Worm (Caenorhabditis elegans) whole organism, young adult: ENCODE data around the gene pros-1.
A peak's percentile ranks its signal among the peaks of the same experiment; 100 is the strongest.

ENCODE experiments used
- B0019.2 ChIP-seq: fragments of 200-800 bp; sonication (Bioruptor generic); conservative IDR thresholded peaks from 2 replicates; pipeline ENCODE4 v1.3.6; 2022; ENCODE audit warnings: missing genetic modification reagents, missing genetic modification characterization, missing compliant biosample characterization
- B0035.1 ChIP-seq: sonication (generic microtip); optimal IDR thresholded peaks from 2 replicates; lab custom pipeline; 2016; ENCODE audit warnings: missing genetic modification characterization, mild to moderate bottlenecking, missing compliant biosample characterization, missing genotype, missing genetic modification reagents
- F22D6.2 ChIP-seq: sonication (generic microtip); optimal IDR thresholded peaks from 2 replicates; lab custom pipeline; 2016; ENCODE audit warnings: mild to moderate bottlenecking, missing genetic modification characterization, missing compliant biosample characterization
- F39B2.1 ChIP-seq: fragments of 200-800 bp; sonication (Bioruptor generic); IDR thresholded peaks from 2 replicates; pipeline ENCODE4 v1.3.6; 2022; ENCODE audit warnings: missing genetic modification reagents, missing genetic modification characterization, missing compliant biosample characterization
- F55B11.4 ChIP-seq: sonication (generic microtip); optimal IDR thresholded peaks from 2 replicates; lab custom pipeline; 2016; ENCODE audit warnings: missing compliant biosample characterization, missing genetic modification characterization, borderline replicate concordance; ENCODE audit not compliant: insufficient read depth
- Y67H2A.10 ChIP-seq: fragments of 200-800 bp; sonication (Bioruptor generic); conservative IDR thresholded peaks from 2 replicates; pipeline ENCODE4 v1.3.6; 2022; ENCODE audit warnings: missing genetic modification reagents, missing genetic modification characterization, missing compliant biosample characterization
- ama-1 ChIP-seq, 3 experiments: fragments of 150-350 bp in 1 of 3; sonication (generic microtip) in 2 of 3; optimal IDR thresholded peaks; 2 replicates each; lab custom pipeline; 2014 to 2018; ENCODE audit warnings: missing biosample characterization in 2 of 3, missing genetic modification characterization in 2 of 3, missing genetic modification reagents in 2 of 3
- aptf-2 ChIP-seq: fragments of 200-800 bp; sonication (Bioruptor generic); conservative IDR thresholded peaks from 2 replicates; pipeline ENCODE4 v1.3.6; 2022; ENCODE audit warnings: missing genetic modification reagents, missing genetic modification characterization, missing compliant biosample characterization
- athp-1 ChIP-seq: sonication (generic microtip); optimal IDR thresholded peaks from 2 replicates; lab custom pipeline; 2017; ENCODE audit warnings: mild to moderate bottlenecking, missing genetic modification characterization, missing compliant biosample characterization
- attf-5 ChIP-seq: fragments of 200-800 bp; sonication (Bioruptor generic); optimal IDR thresholded peaks from 2 replicates; lab custom pipeline; 2018; ENCODE audit warnings: mild to moderate bottlenecking, missing genetic modification characterization, missing compliant biosample characterization
- bed-1 ChIP-seq: fragments of 200-800 bp; sonication (Bioruptor generic); IDR thresholded peaks from 2 replicates; pipeline ENCODE4 v1.3.6; 2022; ENCODE audit warnings: missing genetic modification reagents, missing genetic modification characterization, missing compliant biosample characterization
- bed-2 ChIP-seq: fragments of 200-800 bp; sonication (Bioruptor generic); IDR thresholded peaks from 2 replicates; pipeline ENCODE4 v1.3.6; 2022; ENCODE audit warnings: missing genetic modification reagents, missing genetic modification characterization, missing compliant biosample characterization
- ccch-3 ChIP-seq: fragments of 200-800 bp; sonication (Bioruptor generic); optimal IDR thresholded peaks from 2 replicates; lab custom pipeline; 2018; ENCODE audit warnings: mild to moderate bottlenecking, missing genetic modification characterization, missing compliant biosample characterization
- ceh-27 ChIP-seq: fragments of 200-800 bp; sonication (Bioruptor generic); optimal IDR thresholded peaks from 2 replicates; lab custom pipeline; 2018; ENCODE audit warnings: mild to moderate bottlenecking, missing genetic modification characterization, moderate library complexity, missing compliant biosample characterization
- ceh-40 ChIP-seq: fragments of 200-800 bp; sonication (Bioruptor generic); IDR thresholded peaks from 2 replicates; pipeline ENCODE4 v1.3.6; 2022; ENCODE audit warnings: missing genetic modification characterization, missing compliant biosample characterization
- ceh-79 ChIP-seq: sonication (generic microtip); optimal IDR thresholded peaks from 2 replicates; lab custom pipeline; 2017; ENCODE audit warnings: mild to moderate bottlenecking, missing genetic modification characterization, missing compliant biosample characterization
- die-1 ChIP-seq: sonication (generic microtip); optimal IDR thresholded peaks from 2 replicates; lab custom pipeline; 2016; ENCODE audit warnings: missing genotype, mild to moderate bottlenecking, missing genetic modification characterization, missing compliant biosample characterization
- dpff-1 ChIP-seq: sonication (generic microtip); optimal IDR thresholded peaks from 2 replicates; lab custom pipeline; 2017; ENCODE audit warnings: mild to moderate bottlenecking, missing genetic modification characterization, missing compliant biosample characterization
- egl-18 ChIP-seq: fragments of 200-800 bp; sonication (Bioruptor generic); IDR thresholded peaks from 2 replicates; pipeline ENCODE4 v1.3.6; 2022; ENCODE audit warnings: missing genetic modification reagents, missing genetic modification characterization, missing compliant biosample characterization
- egl-44 ChIP-seq: fragments of 200-800 bp; sonication (Bioruptor generic); IDR thresholded peaks from 2 replicates; pipeline ENCODE4 v1.3.6; 2022; ENCODE audit warnings: missing genetic modification reagents, missing genetic modification characterization, missing compliant biosample characterization
- egrh-3 ChIP-seq: fragments of 200-800 bp; sonication (Bioruptor generic); IDR thresholded peaks from 2 replicates; pipeline ENCODE4 v1.3.6; 2022; ENCODE audit warnings: missing genetic modification reagents, missing genetic modification characterization, missing compliant biosample characterization
- ekl-4 ChIP-seq: fragments of 200-800 bp; sonication (Bioruptor generic); IDR thresholded peaks from 2 replicates; pipeline ENCODE4 v1.3.6; 2022; ENCODE audit warnings: missing genetic modification reagents, missing genetic modification characterization, missing compliant biosample characterization
- hlh-26 ChIP-seq: fragments of 200-800 bp; sonication (Bioruptor generic); conservative IDR thresholded peaks from 2 replicates; pipeline ENCODE4 v1.3.6; 2022; ENCODE audit warnings: missing genetic modification reagents, missing genetic modification characterization, missing compliant biosample characterization
- let-607 ChIP-seq, 2 experiments: fragments of 200-800 bp in 1 of 2; sonication (Bioruptor generic) in 1 of 2; sonication (generic microtip) in 1 of 2; optimal IDR thresholded peaks; 2 replicates each; lab custom pipeline; 2016 to 2018; ENCODE audit warnings: mild to moderate bottlenecking in 2 of 2, missing compliant biosample characterization in 2 of 2, missing genetic modification characterization in 2 of 2, moderate library complexity in 2 of 2, missing genotype in 1 of 2
- lin-35 ChIP-seq, 3 experiments: fragments of 150-350 bp in 2 of 3; sonication (generic microtip) in 1 of 3; optimal IDR thresholded peaks; 2 replicates each; lab custom pipeline; 2014 to 2018; ENCODE audit warnings: missing biosample characterization in 3 of 3, missing genetic modification characterization in 3 of 3, missing genetic modification reagents in 3 of 3
- lin-40 ChIP-seq: sonication (generic microtip); optimal IDR thresholded peaks from 2 replicates; lab custom pipeline; 2016; ENCODE audit warnings: missing genetic modification characterization, mild to moderate bottlenecking, missing compliant biosample characterization, missing genotype, missing genetic modification reagents
- madf-6 ChIP-seq: fragments of 200-800 bp; sonication (Bioruptor generic); IDR thresholded peaks from 2 replicates; pipeline ENCODE4 v1.3.6; 2022; ENCODE audit warnings: missing genetic modification reagents, missing genetic modification characterization, missing compliant biosample characterization
- madf-8 ChIP-seq: fragments of 200-800 bp; sonication (Bioruptor generic); conservative IDR thresholded peaks from 2 replicates; pipeline ENCODE4 v1.3.6; 2022; ENCODE audit warnings: missing genetic modification reagents, missing genetic modification characterization, missing compliant biosample characterization
- mcd-1 ChIP-seq: fragments of 200-800 bp; sonication (Bioruptor generic); IDR thresholded peaks from 2 replicates; pipeline ENCODE4 v1.3.6; 2022; ENCODE audit warnings: missing genetic modification reagents, missing genetic modification characterization, missing compliant biosample characterization
- nfya-2 ChIP-seq: fragments of 200-800 bp; sonication (Bioruptor generic); IDR thresholded peaks from 2 replicates; pipeline ENCODE4 v1.3.6; 2022; ENCODE audit warnings: missing genetic modification reagents, missing genetic modification characterization, missing compliant biosample characterization
- nfyb-1 ChIP-seq: fragments of 200-800 bp; sonication (Bioruptor generic); IDR thresholded peaks from 2 replicates; pipeline ENCODE4 v1.3.6; 2022; ENCODE audit warnings: missing genetic modification reagents, missing genetic modification characterization, missing compliant biosample characterization
- snpc-4 ChIP-seq, 5 experiments: fragments of 150-350 bp in 1 of 5; sonication (generic microtip) in 4 of 5; optimal IDR thresholded peaks; 2 replicates each; lab custom pipeline; 2014 to 2018; ENCODE audit warnings: missing genetic modification characterization in 5 of 5, missing biosample characterization in 3 of 5, antibody characterized with exemption in 2 of 5, mild to moderate bottlenecking in 2 of 5, missing compliant biosample characterization in 2 of 5, missing genotype in 2 of 5, moderate library complexity in 2 of 5, missing genetic modification reagents in 1 of 5
- tbp1 ChIP-seq: fragments of 200-800 bp; sonication (Bioruptor generic); optimal IDR thresholded peaks from 2 replicates; lab custom pipeline; 2018; ENCODE audit warnings: mild to moderate bottlenecking, missing genetic modification characterization, missing compliant biosample characterization
- zfh-2 ChIP-seq: fragments of 200-800 bp; sonication (Bioruptor generic); conservative IDR thresholded peaks from 2 replicates; pipeline ENCODE4 v1.3.6; 2022; ENCODE audit warnings: missing genetic modification reagents, missing genetic modification characterization, missing compliant biosample characterization
- ztf-18 ChIP-seq: sonication (generic microtip); optimal IDR thresholded peaks from 2 replicates; lab custom pipeline; 2016; ENCODE audit warnings: missing genotype, mild to moderate bottlenecking, missing genetic modification characterization, missing compliant biosample characterization
- ztf-6 ChIP-seq: fragments of 200-800 bp; sonication (Bioruptor generic); IDR thresholded peaks from 2 replicates; pipeline ENCODE4 v1.3.6; 2022; ENCODE audit warnings: missing genetic modification reagents, missing genetic modification characterization, missing compliant biosample characterization

pros-1 gene

DNA sequence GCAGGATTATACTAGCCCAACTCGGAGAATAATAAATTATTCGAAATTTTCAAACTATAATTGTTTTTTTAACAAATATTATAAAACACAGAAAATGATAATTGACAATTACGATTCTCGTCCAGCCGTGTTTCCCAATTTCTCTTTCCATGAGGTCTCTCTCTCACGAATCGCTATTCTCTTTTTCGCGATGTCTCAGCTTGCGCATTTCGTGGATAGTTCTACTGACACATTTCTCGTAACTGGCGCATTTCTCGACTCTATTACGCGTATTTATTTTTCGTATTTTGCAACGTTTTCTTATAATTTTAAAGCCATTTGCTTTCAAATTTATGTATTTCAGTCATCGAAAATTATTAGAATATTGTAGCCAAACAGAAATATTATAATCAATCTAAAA is 23.3 kb upstream of the pros-1 start (continued):
- TF ChIP-seq nfyb-1 (GFP tag; lab: Robert Waterston, UW), result no peak; the same call in 1 of the 2 replicates
- peak; percentile 98 for TF ChIP-seq athp-1 (tag; lab: Kevin White, UChicago)
- peak; percentile 84 to 91 for TF ChIP-seq let-607 (tag; optimal IDR thresholded peaks at IDR 0.05; lab: Kevin White, UChicago)
- TF ChIP-seq dpff-1, result no peak
- no peak for TF ChIP-seq ama-1 (optimal IDR thresholded peaks at IDR 0.05; lab: Kevin White, UChicago)
- no peak for TF ChIP-seq ama-1 (GFP tag; optimal IDR thresholded peaks at IDR 0.05; lab: Kevin White, UChicago)
- TF ChIP-seq egl-44, result peak; percentile 93
- peak; percentile 51 for TF ChIP-seq ceh-79
- peak; percentile 93 for TF ChIP-seq mcd-1 (GFP tag; lab: Robert Waterston, UW)
- peak; percentile 92 for TF ChIP-seq B0035.1 (tag; lab: Kevin White, UChicago)
- TF ChIP-seq attf-5, result peak; percentile 100
- peak; percentile 94 for TF ChIP-seq B0019.2
- no peak for TF ChIP-seq nfya-2 (GFP tag; lab: Robert Waterston, UW)
- no peak for TF ChIP-seq hlh-26 (GFP tag; lab: Robert Waterston, UW)
- TF ChIP-seq egrh-3, result peak; percentile 90
- no peak for TF ChIP-seq zfh-2
- peak; percentile 69; the same call in 1 of the 2 replicates for TF ChIP-seq egl-18 (GFP tag; lab: Robert Waterston, UW)
- peak in 2 of 3 experiments; percentile 69 to 97 for TF ChIP-seq lin-35 (GFP tag; optimal IDR thresholded peaks at IDR 0.05; lab: Kevin White, UChicago)
- peak; percentile 83 for TF ChIP-seq ceh-40 (GFP tag; lab: Robert Waterston, UW)
- TF ChIP-seq lin-40 (tag; lab: Kevin White, UChicago), result peak; percentile 95
- peak; percentile 88 for TF ChIP-seq F22D6.2 (tag; lab: Kevin White, UChicago)
- peak; percentile 99 for TF ChIP-seq ztf-6 (GFP tag; lab: Robert Waterston, UW)
- TF ChIP-seq F39B2.1 (GFP tag; lab: Robert Waterston, UW), result no peak
- no peak for TF ChIP-seq F55B11.4
- TF ChIP-seq tbp1 (GFP tag; lab: Kevin White, UChicago), result peak; percentile 80
- TF ChIP-seq ceh-27, result peak; percentile 100
- TF ChIP-seq snpc-4 (GFP tag; optimal IDR thresholded peaks at IDR 0.05; lab: Kevin White, UChicago), result peak; percentile 83
- peak; percentile 86 to 90 (median 89) for TF ChIP-seq snpc-4 (tag; optimal IDR thresholded peaks at IDR 0.05; lab: Kevin White, UChicago)
- peak; percentile 98 for TF ChIP-seq aptf-2 (GFP tag; lab: Robert Waterston, UW)
- TF ChIP-seq Y67H2A.10 (GFP tag; lab: Robert Waterston, UW), result peak; percentile 98
- peak; percentile 93 for TF ChIP-seq ekl-4

DNA sequence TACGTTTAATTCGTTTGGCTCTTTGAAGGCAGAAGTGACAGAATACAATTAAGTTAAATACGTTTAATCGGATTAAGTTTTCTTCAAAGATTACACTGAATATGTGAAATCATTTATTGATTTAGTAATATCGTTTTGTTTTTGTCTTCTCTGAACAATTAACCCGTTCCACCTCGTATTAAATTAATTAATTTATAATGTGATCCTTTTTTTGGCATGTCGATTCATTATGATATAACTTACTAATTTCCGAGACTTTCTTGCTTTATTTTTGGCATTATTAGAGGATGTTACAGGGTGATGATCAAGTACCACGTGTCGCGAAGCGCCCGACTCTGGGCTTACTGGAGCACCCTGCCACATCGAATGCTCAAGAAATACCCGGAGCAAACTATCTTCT is 22.9 kb upstream of the pros-1 start, which contains the start of gene K12H4.5:
TSS of gene K12H4.5 (plus strand) at position 301 of the 400 bp plus-strand sequence.
- TF ChIP-seq die-1 (no peak), bed-1 (GFP tag; lab: Robert Waterston, UW) (no peak), bed-2 (GFP tag; lab: Robert Waterston, UW) (no peak), ceh-27 (no peak), zfh-2 (no peak), madf-6 (GFP tag; lab: Robert Waterston, UW) (no peak), ztf-18 (no peak), lin-40 (tag; lab: Kevin White, UChicago) (no peak), madf-8 (no peak), aptf-2 (GFP tag; lab: Robert Waterston, UW) (no peak), ccch-3 (GFP tag; lab: Kevin White, UChicago) (no peak)
